Worm (Caenorhabditis elegans): ENCODE results near the gene kin-29.
"Not testable (repeated sequence)": the region's sequence is repeated elsewhere in the genome, so short reads cannot be mapped to it uniquely, and the experiment has no call there.

The kin-29 gene

DNA sequence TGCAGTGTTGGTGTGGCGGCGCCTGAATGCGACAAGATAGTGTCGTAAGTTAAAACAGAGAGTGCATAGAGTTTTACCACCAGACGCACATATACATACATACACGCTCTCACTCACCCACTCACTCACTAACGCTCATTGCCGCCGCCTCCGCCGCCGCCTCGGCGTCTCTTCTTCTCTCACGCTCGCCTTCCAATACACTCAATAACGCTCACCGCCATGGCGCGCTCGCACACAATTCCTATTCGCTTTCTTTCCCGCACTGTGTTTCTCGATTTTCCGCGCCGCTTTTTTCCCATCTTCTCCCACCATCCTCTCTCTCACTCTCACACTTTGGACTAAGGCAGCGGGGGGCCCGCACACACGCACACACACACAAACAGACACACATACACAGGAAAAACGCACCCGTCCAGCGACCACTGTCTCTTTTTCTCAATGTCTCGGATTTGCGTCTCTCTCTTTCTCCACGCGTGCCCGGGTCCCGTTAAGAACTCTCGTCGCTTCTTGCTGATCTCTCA lies at the start of gene kin-29:
TSS of gene kin-29 (minus strand) at position 51 of the 521 bp plus-strand sequence.
- TF ChIP-seq ztf-29 (GFP tag; IDR thresholded peaks at IDR 0.05) (peak; percentile 50), flt-1 (GFP tag; IDR thresholded peaks at IDR 0.05) (peak; percentile 43; the same call in 1 of the 2 replicates), cog-1 (tag; optimal IDR thresholded peaks at IDR 0.05) (peak; percentile 73), ztf-23 (GFP tag; IDR thresholded peaks at IDR 0.05) (no peak; the same call in 1 of the 2 replicates), T22C8.4 (GFP tag; IDR thresholded peaks at IDR 0.05) (no peak), med-1 (GFP tag; optimal IDR thresholded peaks at IDR 0.05; ENCODE audit: insufficient read depth) (no peak), ref-1 (GFP tag; conservative IDR thresholded peaks at IDR 0.05) (0 out of 2 replicates have a peak, but pooled peaks have one; percentile 32), klf-2 (GFP tag; conservative IDR thresholded peaks at IDR 0.05) (no peak), tab-1 (GFP tag; IDR thresholded peaks at IDR 0.05) (peak; percentile 14; the same call in 1 of the 2 replicates)

DNA sequence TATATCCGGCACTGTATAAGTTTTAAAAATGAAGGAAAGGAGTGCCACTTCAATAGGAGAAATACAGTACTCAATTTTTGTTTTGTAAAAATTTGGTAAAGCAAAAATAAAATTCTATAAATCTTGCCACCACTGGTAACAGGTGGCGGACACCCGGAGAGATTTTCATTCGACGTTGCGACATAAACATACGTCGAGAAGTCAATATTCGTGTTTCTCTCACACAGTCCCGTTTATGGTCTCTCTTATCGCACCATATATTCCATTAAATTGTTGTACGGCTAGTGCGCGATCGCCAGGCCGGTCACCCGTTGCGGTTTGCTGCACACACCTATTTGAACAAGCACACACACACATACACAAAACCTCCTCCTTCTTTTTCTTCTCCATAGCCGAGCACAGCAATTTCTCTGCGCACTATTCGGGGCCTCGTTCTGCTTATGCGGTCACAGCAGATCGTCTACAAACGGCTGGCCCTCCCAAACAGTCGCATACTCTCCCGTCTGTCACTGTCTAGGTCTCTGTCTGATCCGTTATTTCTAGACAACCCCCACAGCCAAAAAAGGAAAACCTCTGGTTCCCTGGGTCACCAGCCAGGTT lies 48.8 kb upstream of the kin-29 start:
- TF ChIP-seq ztf-23 (GFP tag; IDR thresholded peaks at IDR 0.05) (0 out of 2 replicates have a peak, but pooled peaks have one; percentile 14), ztf-29 (GFP tag; IDR thresholded peaks at IDR 0.05) (peak; percentile 63; the same call in 1 of the 2 replicates), tab-1 (GFP tag; IDR thresholded peaks at IDR 0.05) (0 out of 2 replicates have a peak, but pooled peaks have one; percentile 16), klf-2 (GFP tag; conservative IDR thresholded peaks at IDR 0.05) (no peak), cog-1 (tag; optimal IDR thresholded peaks at IDR 0.05) (peak; percentile 24), T22C8.4 (GFP tag; IDR thresholded peaks at IDR 0.05) (no peak), ref-1 (GFP tag; conservative IDR thresholded peaks at IDR 0.05) (no peak), flt-1 (GFP tag; IDR thresholded peaks at IDR 0.05) (no peak), med-1 (GFP tag; optimal IDR thresholded peaks at IDR 0.05; ENCODE audit: insufficient read depth) (no peak)

DNA sequence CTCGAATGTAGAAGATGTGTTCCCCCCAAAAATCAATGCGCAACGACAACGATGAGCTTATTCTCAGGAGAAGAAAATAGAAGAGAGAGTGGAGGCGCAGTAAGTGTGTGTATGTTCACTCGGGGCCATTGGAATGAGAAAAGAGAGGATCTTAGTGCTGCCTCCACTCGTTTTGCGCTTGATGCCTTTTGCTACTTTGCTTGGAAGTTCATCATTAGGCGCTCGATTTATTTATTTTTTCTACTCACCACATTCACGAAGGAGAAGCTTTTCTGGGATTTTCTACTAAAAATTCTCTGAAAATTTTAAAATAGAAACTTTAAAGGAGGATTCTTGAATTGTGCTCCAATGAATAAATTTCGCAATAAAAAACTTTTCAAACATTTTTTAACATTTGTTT lies 46.0 kb upstream of the kin-29 start, which contains the start of gene F52B10.3:
TSS of gene F52B10.3 (minus strand) at position 101 of the 400 bp plus-strand sequence.
- TF ChIP-seq ztf-23 (GFP tag; IDR thresholded peaks at IDR 0.05) = no peak
- TF ChIP-seq med-1 (GFP tag; optimal IDR thresholded peaks at IDR 0.05; ENCODE audit: insufficient read depth) = no peak
- no peak for TF ChIP-seq klf-2 (GFP tag; conservative IDR thresholded peaks at IDR 0.05)
- TF ChIP-seq ztf-29 (GFP tag; IDR thresholded peaks at IDR 0.05) = no peak
- no peak for TF ChIP-seq flt-1 (GFP tag; IDR thresholded peaks at IDR 0.05)
- TF ChIP-seq T22C8.4 (GFP tag; IDR thresholded peaks at IDR 0.05) = no peak
- TF ChIP-seq cog-1 (tag; optimal IDR thresholded peaks at IDR 0.05) = no peak
- TF ChIP-seq tab-1 (GFP tag; IDR thresholded peaks at IDR 0.05) = no peak
- no peak for TF ChIP-seq ref-1 (GFP tag; conservative IDR thresholded peaks at IDR 0.05)

DNA sequence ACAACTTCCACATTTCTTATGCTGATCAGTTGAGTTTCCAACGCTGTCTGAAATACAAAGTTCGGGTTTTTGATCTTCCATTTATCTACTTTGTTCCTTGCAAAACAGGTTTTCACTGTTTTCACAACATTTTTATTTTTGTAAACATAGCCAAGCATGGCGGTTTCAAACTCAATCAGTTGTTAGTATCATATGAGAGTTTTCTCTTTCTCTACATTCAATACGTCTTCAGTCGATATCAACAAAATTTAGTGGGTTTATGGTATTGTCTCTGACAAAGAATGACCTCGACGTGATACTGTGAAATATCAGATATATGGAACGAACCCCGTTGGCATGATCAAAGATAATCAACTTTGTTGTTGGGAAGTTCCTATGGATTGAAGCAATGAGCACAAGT lies 43.4 kb upstream of the kin-29 start:
- TF ChIP-seq flt-1 (GFP tag; IDR thresholded peaks at IDR 0.05) (no peak), ztf-23 (GFP tag; IDR thresholded peaks at IDR 0.05) (no peak), cog-1 (tag; optimal IDR thresholded peaks at IDR 0.05) (no peak), med-1 (GFP tag; optimal IDR thresholded peaks at IDR 0.05; ENCODE audit: insufficient read depth) (no peak), klf-2 (GFP tag; conservative IDR thresholded peaks at IDR 0.05) (no peak), ref-1 (GFP tag; conservative IDR thresholded peaks at IDR 0.05) (no peak), ztf-29 (GFP tag; IDR thresholded peaks at IDR 0.05) (no peak), tab-1 (GFP tag; IDR thresholded peaks at IDR 0.05) (no peak), T22C8.4 (GFP tag; IDR thresholded peaks at IDR 0.05) (no peak)

DNA sequence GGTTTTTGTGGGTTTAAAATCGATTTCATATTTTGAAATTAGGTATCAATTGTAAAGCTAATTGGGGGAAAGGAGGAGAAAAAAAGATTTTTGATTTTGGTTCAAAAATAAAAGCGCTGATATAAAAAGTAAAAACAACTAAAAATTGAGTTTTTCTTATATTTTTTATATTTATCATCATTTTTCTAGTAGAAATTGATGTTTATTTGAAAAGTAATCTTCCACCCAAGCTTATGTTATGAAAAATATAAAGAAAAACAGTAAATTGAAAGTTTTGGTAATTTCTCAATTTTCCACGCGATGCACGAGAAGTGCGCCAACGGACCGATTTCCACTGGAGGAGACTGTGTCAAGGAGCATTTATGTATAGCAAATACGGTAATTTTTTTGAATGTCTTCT lies 42.0 kb upstream of the kin-29 start, which contains the start of gene B0410.1:
TSS of gene B0410.1 (plus strand) at position 301 of the 400 bp plus-strand sequence.
- TF ChIP-seq med-1 (GFP tag; optimal IDR thresholded peaks at IDR 0.05; ENCODE audit: insufficient read depth); flt-1 (GFP tag; IDR thresholded peaks at IDR 0.05); ref-1 (GFP tag; conservative IDR thresholded peaks at IDR 0.05): not testable (repeated sequence)

DNA sequence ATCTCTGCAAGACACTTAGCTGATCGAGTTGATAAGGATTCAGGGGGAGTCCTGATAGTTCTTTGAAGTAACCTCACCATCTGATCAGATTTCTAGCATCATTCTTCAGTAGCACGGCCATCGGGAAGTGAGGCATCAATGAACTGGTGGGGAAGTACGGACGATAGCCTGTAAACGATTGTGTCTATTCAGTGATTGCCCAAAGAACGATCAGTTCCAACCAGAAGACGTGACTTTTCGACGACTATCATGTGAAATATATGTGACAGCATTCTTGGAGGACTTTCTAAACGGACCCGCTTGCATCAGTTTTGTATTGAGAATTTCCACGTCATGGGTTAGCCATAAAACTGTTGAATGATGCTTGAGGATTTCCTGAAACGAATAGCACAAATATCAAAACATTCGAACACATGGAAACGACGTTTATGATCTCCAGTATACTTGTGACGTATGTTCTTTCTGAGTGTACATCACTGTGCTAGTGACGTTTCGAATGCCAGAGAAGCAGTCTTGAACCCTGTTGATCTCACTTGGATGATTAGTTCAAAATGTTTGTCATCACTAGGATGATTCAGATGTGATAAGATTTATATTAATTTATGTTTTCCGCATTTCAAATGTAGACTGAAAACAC lies 40.9 kb upstream of the kin-29 start:
- TF ChIP-seq ztf-29 (GFP tag; IDR thresholded peaks at IDR 0.05) = no peak
- TF ChIP-seq T22C8.4 (GFP tag; IDR thresholded peaks at IDR 0.05) = no peak
- TF ChIP-seq flt-1 (GFP tag; IDR thresholded peaks at IDR 0.05) = no peak
- no peak for TF ChIP-seq cog-1 (tag; optimal IDR thresholded peaks at IDR 0.05)
- TF ChIP-seq ztf-23 (GFP tag; IDR thresholded peaks at IDR 0.05) = no peak
- TF ChIP-seq tab-1 (GFP tag; IDR thresholded peaks at IDR 0.05) = no peak
- no peak for TF ChIP-seq klf-2 (GFP tag; conservative IDR thresholded peaks at IDR 0.05)
- TF ChIP-seq ref-1 (GFP tag; conservative IDR thresholded peaks at IDR 0.05) = no peak
- TF ChIP-seq med-1 (GFP tag; optimal IDR thresholded peaks at IDR 0.05; ENCODE audit: insufficient read depth) = no peak

DNA sequence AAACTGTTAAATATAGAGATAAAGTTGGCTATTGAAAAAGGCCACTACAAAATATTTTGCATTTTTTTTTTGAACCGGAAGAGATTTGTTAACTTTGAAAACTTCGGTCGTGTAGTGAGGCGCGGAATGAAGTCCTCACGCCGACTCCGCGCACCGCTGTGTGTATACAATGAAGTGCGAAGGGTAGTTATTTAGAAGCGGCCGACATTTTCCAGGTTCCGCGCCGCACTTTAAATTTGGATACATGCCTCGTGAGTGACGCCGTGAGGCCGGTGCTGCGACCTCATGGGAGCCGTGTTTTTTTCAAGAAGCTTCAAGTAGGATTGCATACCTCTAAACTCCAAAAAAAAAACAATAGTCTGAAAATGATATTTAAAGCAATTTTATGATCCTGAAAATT lies 39.6 kb upstream of the kin-29 start:
- TF ChIP-seq T22C8.4 (GFP tag; IDR thresholded peaks at IDR 0.05) (no peak), cog-1 (tag; optimal IDR thresholded peaks at IDR 0.05) (no peak), ref-1 (GFP tag; conservative IDR thresholded peaks at IDR 0.05) (no peak), med-1 (GFP tag; optimal IDR thresholded peaks at IDR 0.05; ENCODE audit: insufficient read depth) (no peak), tab-1 (GFP tag; IDR thresholded peaks at IDR 0.05) (no peak), ztf-29 (GFP tag; IDR thresholded peaks at IDR 0.05) (no peak), flt-1 (GFP tag; IDR thresholded peaks at IDR 0.05) (no peak), ztf-23 (GFP tag; IDR thresholded peaks at IDR 0.05) (no peak), klf-2 (GFP tag; conservative IDR thresholded peaks at IDR 0.05) (no peak)

DNA sequence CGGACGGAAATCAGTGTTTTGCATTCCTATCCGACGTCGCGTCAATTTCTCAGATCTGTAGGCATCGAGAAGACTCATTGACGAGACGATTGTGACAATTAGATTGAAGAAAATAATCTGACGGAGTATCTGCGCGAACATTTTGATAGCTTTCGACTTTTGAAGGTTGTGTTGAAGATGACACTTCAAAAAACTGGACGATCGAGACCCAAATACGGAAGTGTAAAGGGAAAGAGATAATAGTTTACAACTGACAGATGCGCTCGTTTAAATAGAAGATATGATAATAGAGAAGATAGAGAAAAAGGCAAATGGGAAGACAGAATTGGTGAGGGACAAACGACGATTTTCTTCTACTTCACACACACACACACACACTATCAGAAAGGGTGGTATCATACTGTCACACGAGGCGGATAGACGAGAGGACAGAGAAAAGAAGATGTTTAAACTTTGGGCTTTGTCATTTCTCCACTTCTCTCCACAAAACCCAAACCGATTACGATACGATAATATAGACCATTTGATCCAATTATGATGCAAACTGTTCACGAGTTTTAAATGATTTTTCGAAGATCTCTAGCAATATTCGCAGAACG lies 39.0 kb upstream of the kin-29 start, which contains the start of gene B0410.3:
TSS of gene B0410.3 (minus strand) at position 351 of the 599 bp plus-strand sequence.
- TF ChIP-seq flt-1 (GFP tag; IDR thresholded peaks at IDR 0.05) (no peak), klf-2 (GFP tag; conservative IDR thresholded peaks at IDR 0.05) (no peak), tab-1 (GFP tag; IDR thresholded peaks at IDR 0.05) (no peak), ref-1 (GFP tag; conservative IDR thresholded peaks at IDR 0.05) (no peak), med-1 (GFP tag; optimal IDR thresholded peaks at IDR 0.05; ENCODE audit: insufficient read depth) (no peak), cog-1 (tag; optimal IDR thresholded peaks at IDR 0.05) (no peak), T22C8.4 (GFP tag; IDR thresholded peaks at IDR 0.05) (no peak), ztf-23 (GFP tag; IDR thresholded peaks at IDR 0.05) (no peak), ztf-29 (GFP tag; IDR thresholded peaks at IDR 0.05) (no peak)
